Fruit fly (Drosophila melanogaster): Measurements from ENCODE around the gene CG31272.

Gene CG31272

dm6 chr3R:10784058-10784499 is 24.9 kb upstream of the CG31272 start, which contains the start of the genes mRpL37 and Rbp1 (continued):
- TF ChIP-seq Oli (tag; optimal IDR thresholded peaks at IDR 0.05) (peak; percentile 66), NfI (GFP tag; optimal IDR thresholded peaks at IDR 0.05) (peak; percentile 71), salm (tag; optimal IDR thresholded peaks at IDR 0.05) (peak; percentile 23), CG11504 (tag; optimal IDR thresholded peaks at IDR 0.05) (peak; percentile 81), NK7.1 (GFP tag; optimal IDR thresholded peaks at IDR 0.05) (no peak), CG11696 (GFP tag; IDR thresholded peaks at IDR 0.05) (no peak), Blimp-1 (GFP tag; optimal IDR thresholded peaks at IDR 0.05) (no peak), CG15479 (GFP tag; optimal IDR thresholded peaks at IDR 0.05) (no peak), tll (GFP tag; optimal IDR thresholded peaks at IDR 0.05) (peak; percentile 7 to 69), twi (tag; optimal IDR thresholded peaks at IDR 0.05) (peak; percentile 76), NC2β (GFP tag; optimal IDR thresholded peaks at IDR 0.05) (peak; percentile 45), CG13424 (tag; optimal IDR thresholded peaks at IDR 0.05) (peak; percentile 87), dm (GFP tag; optimal IDR thresholded peaks at IDR 0.05) (no peak), CG15073 (GFP tag; optimal IDR thresholded peaks at IDR 0.05) (no peak), Fer1 (GFP tag; optimal IDR thresholded peaks at IDR 0.05) (peak; percentile 55), jing (GFP tag; optimal IDR thresholded peaks at IDR 0.05) (peak; percentile 1), gcm (GFP tag; optimal IDR thresholded peaks at IDR 0.05) (no peak), pfk (GFP tag; optimal IDR thresholded peaks at IDR 0.05) (no peak), Gsc (GFP tag; IDR thresholded peaks at IDR 0.05) (peak; percentile 50; the same call in 1 of the 2 replicates), CG13123 (GFP tag; optimal IDR thresholded peaks at IDR 0.05) (peak; percentile 50), Taf1 (GFP tag; IDR thresholded peaks at IDR 0.05) (peak; percentile 63; the same call in 1 of the 2 replicates), Hmr (GFP tag; optimal IDR thresholded peaks at IDR 0.05) (no peak), mld (GFP tag; IDR thresholded peaks at IDR 0.05; ENCODE audit: partially characterized antibody) (peak; percentile 40; the same call in 1 of the 3 replicates), sc (optimal IDR thresholded peaks at IDR 0.05) (no peak), sc (GFP tag; optimal IDR thresholded peaks at IDR 0.05) (peak; percentile 43), CG4854 (GFP tag; optimal IDR thresholded peaks at IDR 0.05) (peak; percentile 59), Dp (GFP tag; optimal IDR thresholded peaks at IDR 0.05) (peak; percentile 13), rib (GFP tag; IDR thresholded peaks at IDR 0.05) (no peak), sd (tag; optimal IDR thresholded peaks at IDR 0.05) (peak; percentile 85), CG8388 (GFP tag; optimal IDR thresholded peaks at IDR 0.05) (no peak), C15 (GFP tag; IDR thresholded peaks at IDR 0.05) (0 out of 3 replicates have a peak, but pooled peaks have one; percentile 48), hth (optimal IDR thresholded peaks at IDR 0.05) (no peak), dmrt99B (tag; optimal IDR thresholded peaks at IDR 0.05) (no peak), Hr39 (optimal IDR thresholded peaks at IDR 0.05) (no peak), CG14710 (tag; optimal IDR thresholded peaks at IDR 0.05) (peak; percentile 93), Doc2 (GFP tag; IDR thresholded peaks at IDR 0.05) (no peak), ara (GFP tag; IDR thresholded peaks at IDR 0.05) (no peak), NFAT (GFP tag; IDR thresholded peaks at IDR 0.05) (peak; percentile 58; the same call in 1 of the 2 replicates), croc (GFP tag; conservative IDR thresholded peaks at IDR 0.05) (peak; percentile 80), Sin3A (optimal IDR thresholded peaks at IDR 0.05) (peak; percentile 87), CG4424 (GFP tag; optimal IDR thresholded peaks at IDR 0.05) (peak; percentile 77), HHEX (GFP tag; optimal IDR thresholded peaks at IDR 0.05) (peak; percentile 51), CTCF (GFP tag; optimal IDR thresholded peaks at IDR 0.05) (no peak), p53 (GFP tag; optimal IDR thresholded peaks at IDR 0.05) (no peak), gro (GFP tag; optimal IDR thresholded peaks at IDR 0.05) (no peak), CG17568 (GFP tag; optimal IDR thresholded peaks at IDR 0.05) (no peak), fu2 (GFP tag; optimal IDR thresholded peaks at IDR 0.05) (no peak), CG10543 (GFP tag; optimal IDR thresholded peaks at IDR 0.05) (peak; percentile 59), gcm2 (GFP tag; optimal IDR thresholded peaks at IDR 0.05) (no peak), repo (GFP tag; optimal IDR thresholded peaks at IDR 0.05) (no peak), ERR (GFP tag; optimal IDR thresholded peaks at IDR 0.05) (no peak), CG13624 (GFP tag; optimal IDR thresholded peaks at IDR 0.05) (peak; percentile 33)

Measured in whole organism, embryonic.